Worm (Caenorhabditis elegans) whole organism, L2 larva: ENCODE results near the gene D2045.9.
A peak's percentile ranks its signal among the peaks of the same experiment; 100 is the strongest.

Source experiments
- C34F6.9 ChIP-seq: fragments of 150-350 bp; optimal IDR thresholded peaks from 2 replicates; lab custom pipeline; 2014; ENCODE audit warnings: missing biosample characterization, missing genetic modification characterization
- F13H6.1 ChIP-seq: sonication (generic microtip); optimal IDR thresholded peaks from 2 replicates; lab custom pipeline; 2016; ENCODE audit warnings: missing genetic modification characterization, missing compliant biosample characterization
- R02D3.7 ChIP-seq: fragments of 150-350 bp; optimal IDR thresholded peaks from 2 replicates; lab custom pipeline; 2014; ENCODE audit warnings: missing biosample characterization, missing genetic modification characterization
- ZK546.5 ChIP-seq: sonication (generic microtip); optimal IDR thresholded peaks from 2 replicates; lab custom pipeline; 2017; ENCODE audit warnings: missing biosample characterization, missing genetic modification characterization
- alr-1 ChIP-seq: fragments of 150-350 bp; optimal IDR thresholded peaks from 2 replicates; lab custom pipeline; 2014; ENCODE audit warnings: missing biosample characterization, missing genetic modification characterization
- aly-2 ChIP-seq: fragments of 150-350 bp; optimal IDR thresholded peaks from 2 replicates; lab custom pipeline; 2014; ENCODE audit warnings: missing biosample characterization, missing genetic modification characterization
- ama-1 ChIP-seq: fragments of 150-350 bp; optimal IDR thresholded peaks from 2 replicates; lab custom pipeline; 2018; ENCODE audit warnings: inconsistent platforms
- blmp-1 ChIP-seq: sonication (generic microtip); optimal IDR thresholded peaks from 2 replicates; lab custom pipeline; 2017; ENCODE audit warnings: missing genetic modification characterization, mild to moderate bottlenecking, missing compliant biosample characterization, antibody characterized with exemption, moderate library complexity; ENCODE audit not compliant: insufficient read depth
- ceh-16 ChIP-seq: fragments of 150-350 bp; optimal IDR thresholded peaks from 2 replicates; lab custom pipeline; 2014; ENCODE audit warnings: missing biosample characterization, missing genetic modification characterization
- ceh-82 ChIP-seq: fragments of 150-350 bp; optimal IDR thresholded peaks from 2 replicates; lab custom pipeline; 2014; ENCODE audit warnings: missing biosample characterization, missing genetic modification characterization
- crh-2 ChIP-seq: sonication (generic microtip); optimal IDR thresholded peaks from 2 replicates; lab custom pipeline; 2017; ENCODE audit warnings: missing biosample characterization, missing genetic modification characterization
- egl-27 ChIP-seq: sonication (generic microtip); optimal IDR thresholded peaks from 3 replicates; lab custom pipeline; 2017; ENCODE audit warnings: missing biosample characterization, missing genetic modification reagents, missing genetic modification characterization
- elt-1 ChIP-seq: fragments of 150-350 bp; optimal IDR thresholded peaks from 2 replicates; lab custom pipeline; 2014; ENCODE audit warnings: missing biosample characterization, missing genetic modification characterization
- fos-1 ChIP-seq: fragments of 150-350 bp; optimal IDR thresholded peaks from 2 replicates; lab custom pipeline; 2014; ENCODE audit warnings: missing biosample characterization, missing genetic modification characterization
- lin-13 ChIP-seq: fragments of 150-350 bp; optimal IDR thresholded peaks from 2 replicates; lab custom pipeline; 2014; ENCODE audit warnings: missing biosample characterization, missing genetic modification reagents, missing genetic modification characterization
- lin-39 ChIP-seq: fragments of 150-350 bp; optimal IDR thresholded peaks from 2 replicates; lab custom pipeline; 2014; ENCODE audit warnings: missing biosample characterization, missing genetic modification reagents, missing genetic modification characterization
- lsy-2 ChIP-seq, 2 experiments: fragments of 150-350 bp in 1 of 2; sonication (generic microtip) in 1 of 2; optimal IDR thresholded peaks; 2 replicates each; lab custom pipeline; 2014 to 2017; ENCODE audit warnings: missing biosample characterization in 2 of 2, missing genetic modification characterization in 2 of 2
- mbf-1 ChIP-seq: sonication (generic microtip); optimal IDR thresholded peaks from 2 replicates; lab custom pipeline; 2017; ENCODE audit warnings: missing biosample characterization, missing genetic modification characterization
- mdl-1 ChIP-seq, 2 experiments: fragments of 150-350 bp in 1 of 2; sonication (generic microtip) in 1 of 2; optimal IDR thresholded peaks; 2 replicates each; lab custom pipeline; 2017; ENCODE audit warnings: missing biosample characterization in 2 of 2, missing genetic modification characterization in 2 of 2
- nhr-12 ChIP-seq: fragments of 150-350 bp; optimal IDR thresholded peaks from 2 replicates; lab custom pipeline; 2014; ENCODE audit warnings: missing biosample characterization, missing genetic modification characterization
- nhr-129 ChIP-seq: fragments of 150-350 bp; optimal IDR thresholded peaks from 2 replicates; lab custom pipeline; 2014; ENCODE audit warnings: missing biosample characterization, missing genetic modification characterization
- nhr-21 ChIP-seq: fragments of 150-350 bp; optimal IDR thresholded peaks from 2 replicates; lab custom pipeline; 2014; ENCODE audit warnings: missing biosample characterization, missing genetic modification characterization
- nhr-23 ChIP-seq: fragments of 150-350 bp; optimal IDR thresholded peaks from 2 replicates; lab custom pipeline; 2014; ENCODE audit warnings: missing biosample characterization, missing genetic modification reagents, missing genetic modification characterization
- nhr-237 ChIP-seq: fragments of 150-350 bp; optimal IDR thresholded peaks from 2 replicates; lab custom pipeline; 2014; ENCODE audit warnings: missing biosample characterization, missing genetic modification characterization
- nhr-25 ChIP-seq: fragments of 150-350 bp; sonication (generic microtip); optimal IDR thresholded peaks from 3 replicates; lab custom pipeline; 2014; ENCODE audit warnings: missing biosample characterization, missing genetic modification characterization
- nhr-6 ChIP-seq: fragments of 150-350 bp; optimal IDR thresholded peaks from 2 replicates; lab custom pipeline; 2014; ENCODE audit warnings: missing biosample characterization, missing genetic modification characterization
- nhr-77 ChIP-seq: fragments of 150-350 bp; optimal IDR thresholded peaks from 2 replicates; lab custom pipeline; 2014; ENCODE audit warnings: missing biosample characterization, missing genetic modification characterization
- peb-1 ChIP-seq: fragments of 150-350 bp; optimal IDR thresholded peaks from 2 replicates; lab custom pipeline; 2014; ENCODE audit warnings: missing biosample characterization, missing genetic modification characterization
- sem-4 ChIP-seq: fragments of 150-350 bp; optimal IDR thresholded peaks from 2 replicates; lab custom pipeline; 2014; ENCODE audit warnings: missing biosample characterization, missing genetic modification reagents, missing genetic modification characterization
- skn-1 ChIP-seq: sonication (generic microtip); optimal IDR thresholded peaks from 2 replicates; lab custom pipeline; 2017; ENCODE audit warnings: missing biosample characterization, missing genetic modification characterization
- sma-3 ChIP-seq: sonication (generic microtip); optimal IDR thresholded peaks from 2 replicates; lab custom pipeline; 2016; ENCODE audit warnings: missing genetic modification reagents, missing genetic modification characterization, missing compliant biosample characterization
- sma-9 ChIP-seq, 2 experiments: fragments of 150-350 bp in 1 of 2; sonication (generic microtip) in 1 of 2; optimal IDR thresholded peaks; 2 replicates each; lab custom pipeline; 2014 to 2016; ENCODE audit warnings: missing genetic modification characterization in 2 of 2, mild to moderate bottlenecking in 1 of 2, missing biosample characterization in 1 of 2, missing compliant biosample characterization in 1 of 2, missing genetic modification reagents in 1 of 2, moderate library complexity in 1 of 2
- snpc-4 ChIP-seq: fragments of 150-350 bp; optimal IDR thresholded peaks from 2 replicates; lab custom pipeline; 2014; ENCODE audit warnings: missing biosample characterization, missing genetic modification characterization
- unc-39 ChIP-seq: fragments of 150-350 bp; optimal IDR thresholded peaks from 2 replicates; lab custom pipeline; 2014; ENCODE audit warnings: missing biosample characterization, missing genetic modification characterization
- unc-62 ChIP-seq: fragments of 150-350 bp; optimal IDR thresholded peaks from 2 replicates; lab custom pipeline; 2014; ENCODE audit warnings: missing biosample characterization, missing genetic modification reagents, missing genetic modification characterization
- ztf-11 ChIP-seq: sonication (generic microtip); optimal IDR thresholded peaks from 2 replicates; lab custom pipeline; 2017; ENCODE audit warnings: missing biosample characterization, missing genetic modification characterization
- ztf-4 ChIP-seq: fragments of 150-350 bp; optimal IDR thresholded peaks from 2 replicates; lab custom pipeline; 2014; ENCODE audit warnings: missing biosample characterization, missing genetic modification characterization

The D2045.9 gene

DNA sequence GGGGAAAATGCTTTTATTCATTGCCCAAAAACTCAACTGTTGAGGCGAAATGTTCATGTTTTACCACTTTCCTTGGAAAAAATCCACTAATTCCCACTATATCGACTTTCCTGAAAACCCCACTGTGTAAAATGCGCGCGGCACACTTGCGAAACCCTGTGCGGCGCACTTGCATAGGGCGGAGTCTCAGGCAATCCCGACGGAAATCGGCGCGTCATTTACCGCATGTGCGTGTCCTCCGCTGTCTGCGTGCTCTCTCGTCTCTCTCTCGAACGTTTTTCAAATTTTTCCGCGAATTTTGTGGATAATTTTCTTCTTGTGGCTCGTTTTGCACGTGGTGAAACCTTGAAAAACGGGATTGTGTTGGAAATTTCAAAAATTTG is 13.9 kb upstream of the D2045.9 start, which contains the start of gene atx-2 (continued):
- TF ChIP-seq ZK546.5 (no peak), lsy-2 (tag; optimal IDR thresholded peaks at IDR 0.05; lab: Kevin White, UChicago) (peak; percentile 68 to 81), elt-1 (tag; lab: Kevin White, UChicago) (no peak), sem-4 (tag; lab: Kevin White, UChicago) (peak; percentile 73), ceh-16 (tag; lab: Kevin White, UChicago) (peak; percentile 16), lin-13 (GFP tag; lab: Kevin White, UChicago) (peak; percentile 82)

DNA sequence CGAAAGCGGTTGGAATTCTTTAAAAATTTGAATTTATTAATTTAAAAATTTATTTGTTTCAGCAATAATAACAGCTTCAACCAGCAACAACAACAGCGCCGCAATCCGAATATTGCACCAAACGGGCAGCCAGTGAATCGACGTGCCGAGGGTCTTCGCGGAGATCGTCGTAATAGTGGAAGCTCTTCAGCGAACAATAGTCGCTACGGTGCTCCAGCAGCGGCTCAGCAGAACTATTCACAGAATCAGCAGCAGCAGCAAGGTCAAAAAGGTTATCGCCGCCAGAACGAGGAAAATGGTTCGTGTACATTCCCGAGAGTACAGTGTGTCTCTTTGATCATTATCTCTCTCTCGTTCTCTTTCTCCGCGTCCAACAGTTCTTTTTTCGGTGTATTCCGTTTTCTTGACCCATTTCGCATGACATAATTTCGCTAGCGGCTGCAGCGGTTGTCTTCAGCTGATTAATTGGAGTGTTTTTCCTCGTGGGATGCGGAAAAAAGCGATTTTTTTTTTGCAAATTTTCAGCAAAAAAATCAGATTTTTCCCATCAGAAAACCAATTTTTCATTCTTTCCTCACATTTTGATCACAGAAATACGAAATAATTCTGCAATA is 12.0 kb upstream of the D2045.9 start:
- no peak for TF ChIP-seq lin-39 (tag; lab: Kevin White, UChicago)
- TF ChIP-seq nhr-25 (tag; lab: Kevin White, UChicago): no peak
- no peak for TF ChIP-seq alr-1 (tag; lab: Kevin White, UChicago)
- no peak for TF ChIP-seq nhr-12 (tag; lab: Kevin White, UChicago)
- TF ChIP-seq nhr-237: no peak
- no peak for TF ChIP-seq ztf-11 (tag; lab: Kevin White, UChicago)
- TF ChIP-seq nhr-6 (tag; lab: Kevin White, UChicago): no peak
- no peak for TF ChIP-seq sma-3 (GFP tag; lab: Kevin White, UChicago)
- no peak for TF ChIP-seq ceh-82 (tag; lab: Kevin White, UChicago)
- no peak for TF ChIP-seq C34F6.9
- no peak for TF ChIP-seq unc-62 (GFP tag; lab: Kevin White, UChicago)
- no peak for TF ChIP-seq nhr-23
- TF ChIP-seq ztf-4 (tag; lab: Kevin White, UChicago): no peak
- TF ChIP-seq mbf-1 (tag; lab: Kevin White, UChicago): no peak
- TF ChIP-seq unc-39: no peak
- no peak for TF ChIP-seq ceh-16 (tag; lab: Kevin White, UChicago)
- no peak for TF ChIP-seq ama-1
- TF ChIP-seq blmp-1 (tag; lab: Kevin White, UChicago): no peak
- TF ChIP-seq elt-1 (tag; lab: Kevin White, UChicago): no peak
- TF ChIP-seq snpc-4: no peak

DNA sequence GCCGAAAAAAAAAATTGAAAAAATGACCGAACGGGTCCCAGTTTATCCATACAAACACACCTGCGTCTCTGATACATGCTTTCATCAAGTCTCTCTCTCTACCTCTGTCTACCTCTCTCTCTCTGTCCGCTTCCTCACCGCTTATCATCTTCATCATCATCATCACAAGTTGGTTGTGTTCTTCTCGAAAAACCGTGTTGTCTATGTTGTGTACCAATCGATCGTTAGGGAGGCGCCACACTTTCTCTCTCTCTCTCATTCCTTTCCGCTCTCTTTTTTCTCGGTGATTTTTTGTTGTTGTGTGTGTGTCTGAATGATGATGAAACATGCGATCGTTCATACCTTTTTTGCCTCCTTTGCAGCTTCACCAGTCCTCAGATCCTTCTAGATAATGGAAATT is 11.4 kb upstream of the D2045.9 start:
- peak; percentile 51 for TF ChIP-seq sma-3 (GFP tag; lab: Kevin White, UChicago)
- no peak for TF ChIP-seq aly-2
- TF ChIP-seq R02D3.7 (tag; lab: Kevin White, UChicago): no peak
- TF ChIP-seq nhr-25 (tag; lab: Kevin White, UChicago): peak; percentile 68
- TF ChIP-seq snpc-4: no peak
- peak; percentile 12 for TF ChIP-seq sma-9 (GFP tag; optimal IDR thresholded peaks at IDR 0.05; lab: Kevin White, UChicago)
- TF ChIP-seq sma-9 (tag; optimal IDR thresholded peaks at IDR 0.05; lab: Kevin White, UChicago): no peak
- TF ChIP-seq fos-1 (tag; lab: Kevin White, UChicago): peak; percentile 64
- TF ChIP-seq unc-39: no peak
- TF ChIP-seq skn-1 (tag; lab: Kevin White, UChicago): peak; percentile 3
- TF ChIP-seq nhr-77 (tag; lab: Kevin White, UChicago): no peak
- no peak for TF ChIP-seq egl-27 (tag; lab: Kevin White, UChicago)
- TF ChIP-seq lin-13 (GFP tag; lab: Kevin White, UChicago): peak; percentile 2
- no peak for TF ChIP-seq ama-1
- TF ChIP-seq alr-1 (tag; lab: Kevin White, UChicago): no peak
- peak; percentile 29 for TF ChIP-seq nhr-21 (tag; lab: Kevin White, UChicago)
- TF ChIP-seq lin-39 (tag; lab: Kevin White, UChicago): no peak
- TF ChIP-seq F13H6.1 (tag; lab: Kevin White, UChicago): peak; percentile 10
- peak; percentile 40 for TF ChIP-seq C34F6.9
- TF ChIP-seq crh-2 (tag; lab: Kevin White, UChicago): peak; percentile 43
- peak; percentile 77 for TF ChIP-seq nhr-129 (tag; lab: Kevin White, UChicago)
- TF ChIP-seq lsy-2 (tag; optimal IDR thresholded peaks at IDR 0.05; lab: Kevin White, UChicago): peak in 1 of 2 experiments; percentile 53
- TF ChIP-seq blmp-1 (tag; lab: Kevin White, UChicago): peak; percentile 17

- TF ChIP-seq ceh-82 (tag; lab: Kevin White, UChicago) (no peak), sma-9 (GFP tag; optimal IDR thresholded peaks at IDR 0.05; lab: Kevin White, UChicago) (no peak), sma-9 (tag; optimal IDR thresholded peaks at IDR 0.05; lab: Kevin White, UChicago) (no peak), aly-2 (no peak), egl-27 (tag; lab: Kevin White, UChicago) (no peak), ztf-11 (tag; lab: Kevin White, UChicago) (no peak), nhr-6 (tag; lab: Kevin White, UChicago) (no peak), blmp-1 (tag; lab: Kevin White, UChicago) (no peak), unc-62 (GFP tag; lab: Kevin White, UChicago) (no peak), snpc-4 (no peak), nhr-23 (no peak), sma-3 (GFP tag; lab: Kevin White, UChicago) (no peak), fos-1 (tag; lab: Kevin White, UChicago) (no peak), nhr-129 (tag; lab: Kevin White, UChicago) (no peak), nhr-12 (tag; lab: Kevin White, UChicago) (no peak), mdl-1 (tag; optimal IDR thresholded peaks at IDR 0.05; lab: Kevin White, UChicago) (no peak), sem-4 (tag; lab: Kevin White, UChicago) (no peak), peb-1 (tag; lab: Kevin White, UChicago) (no peak)
Measured at ce11 chrIII:10464455-10464854, 10.6 kb upstream of the D2045.9 start.
